Fruit fly (Drosophila melanogaster): ENCODE measurements around the gene Mob2.

The Mob2 gene

DNA sequence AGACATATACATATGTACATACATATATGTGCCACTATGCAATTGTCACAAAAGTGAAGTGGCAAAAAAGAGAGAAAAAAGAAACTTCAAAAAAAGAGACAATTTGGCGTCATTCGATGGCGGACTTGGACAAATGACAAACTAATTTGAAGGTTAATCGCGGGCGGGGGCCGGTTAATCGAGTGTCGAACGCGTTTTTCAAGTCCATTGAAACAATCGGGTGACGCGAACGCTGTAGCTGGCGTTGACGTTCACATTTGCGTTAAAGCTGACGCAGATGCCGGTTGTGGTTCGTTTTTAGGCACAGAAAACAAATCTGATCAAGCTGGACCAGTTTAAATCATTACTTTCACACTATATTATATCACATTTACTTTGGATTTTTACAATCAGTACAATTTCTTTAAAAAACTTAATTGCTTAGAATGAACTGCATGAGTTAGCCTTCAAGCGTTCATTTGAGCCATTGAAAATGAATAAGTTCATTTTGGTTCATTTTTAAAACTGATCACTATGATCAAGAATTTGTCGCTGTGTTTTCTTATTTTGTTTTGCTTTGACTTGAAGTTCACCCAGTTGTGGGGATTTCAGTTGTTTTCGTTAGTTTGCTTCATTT, 28.2 kb downstream of the Mob2 start (continued):
- TF ChIP-seq CHES-1-like (GFP tag; optimal IDR thresholded peaks at IDR 0.05), result no peak
- TF ChIP-seq chn (GFP tag; optimal IDR thresholded peaks at IDR 0.05), result no peak
- no peak for TF ChIP-seq CG11723 (GFP tag; optimal IDR thresholded peaks at IDR 0.05)
- peak; percentile 5 for TF ChIP-seq CG10979 (tag; optimal IDR thresholded peaks at IDR 0.05)
- peak; percentile 40; the same call in 1 of the 3 replicates for TF ChIP-seq CG11093 (GFP tag; IDR thresholded peaks at IDR 0.05)
- no peak for TF ChIP-seq pfk (GFP tag; optimal IDR thresholded peaks at IDR 0.05)
- no peak for TF ChIP-seq CG8290 (GFP tag; optimal IDR thresholded peaks at IDR 0.05)
- TF ChIP-seq CG8290 (tag; optimal IDR thresholded peaks at IDR 0.05), result peak in 1 of 2 experiments; percentile 52
- TF ChIP-seq Myb (GFP tag; optimal IDR thresholded peaks at IDR 0.05), result peak; percentile 30
- peak; percentile 58 for TF ChIP-seq Nf-YC (tag; optimal IDR thresholded peaks at IDR 0.05)
- TF ChIP-seq CG8281 (tag; optimal IDR thresholded peaks at IDR 0.05), result peak; percentile 16
- TF ChIP-seq CG17186 (GFP tag; optimal IDR thresholded peaks at IDR 0.05), result no peak
- no peak for TF ChIP-seq slou (GFP tag; optimal IDR thresholded peaks at IDR 0.05)
- peak in 1 of 2 experiments; percentile 32 for TF ChIP-seq Eip74EF (GFP tag; optimal IDR thresholded peaks at IDR 0.05)
- no peak for TF ChIP-seq Trl (optimal IDR thresholded peaks at IDR 0.05)
- TF ChIP-seq Trl (GFP tag; optimal IDR thresholded peaks at IDR 0.05), result peak; percentile 38
- peak; percentile 1 for TF ChIP-seq CG12071 (GFP tag; optimal IDR thresholded peaks at IDR 0.05)
- TF ChIP-seq mam (GFP tag; optimal IDR thresholded peaks at IDR 0.05), result peak; percentile 45
- TF ChIP-seq MTF-1 (GFP tag; optimal IDR thresholded peaks at IDR 0.05; ENCODE audit: borderline replicate concordance), result no peak
- no peak for TF ChIP-seq Jarid2 (GFP tag; optimal IDR thresholded peaks at IDR 0.05)
- TF ChIP-seq Drgx (GFP tag; IDR thresholded peaks at IDR 0.05), result no peak
- peak; percentile 52 for TF ChIP-seq CG30403 (GFP tag; optimal IDR thresholded peaks at IDR 0.05)
- no peak for TF ChIP-seq HmgZ (tag; optimal IDR thresholded peaks at IDR 0.05)
- TF ChIP-seq CG12769 (tag; optimal IDR thresholded peaks at IDR 0.05), result peak; percentile 33
- no peak for TF ChIP-seq dan (GFP tag; IDR thresholded peaks at IDR 0.05)
- TF ChIP-seq Meics (GFP tag; optimal IDR thresholded peaks at IDR 0.05), result peak; percentile 68
- peak; percentile 68 for TF ChIP-seq dmrt99B (tag; optimal IDR thresholded peaks at IDR 0.05)
- no peak for TF ChIP-seq pan (optimal IDR thresholded peaks at IDR 0.05)
- TF ChIP-seq pan (GFP tag; optimal IDR thresholded peaks at IDR 0.05 in 1 of 2, IDR thresholded peaks at IDR 0.05 in 1 of 2), result peak in 1 of 2 experiments; percentile 6
- TF ChIP-seq CG6272 (GFP tag; IDR thresholded peaks at IDR 0.05), result no peak
- TF ChIP-seq ken (GFP tag; IDR thresholded peaks at IDR 0.05), result no peak
- TF ChIP-seq org-1 (GFP tag; optimal IDR thresholded peaks at IDR 0.05), result peak; percentile 61
- TF ChIP-seq CG3995 (GFP tag; optimal IDR thresholded peaks at IDR 0.05), result peak; percentile 0
- TF ChIP-seq sc (optimal IDR thresholded peaks at IDR 0.05), result no peak
- TF ChIP-seq sc (GFP tag; optimal IDR thresholded peaks at IDR 0.05), result no peak
- TF ChIP-seq ewg (GFP tag; optimal IDR thresholded peaks at IDR 0.05), result no peak
- peak; percentile 5 for TF ChIP-seq Xbp1 (GFP tag; optimal IDR thresholded peaks at IDR 0.05)
- TF ChIP-seq CG1832 (GFP tag; optimal IDR thresholded peaks at IDR 0.05), result no peak
- TF ChIP-seq CG31388 (GFP tag; optimal IDR thresholded peaks at IDR 0.05), result no peak
- TF ChIP-seq nmo (GFP tag; optimal IDR thresholded peaks at IDR 0.05), result peak; percentile 45
- no peak for TF ChIP-seq dmrt11E (tag; optimal IDR thresholded peaks at IDR 0.05)
- TF ChIP-seq Dek (tag; optimal IDR thresholded peaks at IDR 0.05), result no peak
- TF ChIP-seq CG10147 (GFP tag; optimal IDR thresholded peaks at IDR 0.05), result peak; percentile 23
- no peak for TF ChIP-seq CG10462 (GFP tag; optimal IDR thresholded peaks at IDR 0.05)
- TF ChIP-seq CG17361 (GFP tag; IDR thresholded peaks at IDR 0.05), result peak; percentile 68
- peak; percentile 30 for TF ChIP-seq tio (GFP tag; optimal IDR thresholded peaks at IDR 0.05)
- TF ChIP-seq CG43689 (GFP tag; IDR thresholded peaks at IDR 0.05), result no peak
- TF ChIP-seq ash1 (GFP tag; optimal IDR thresholded peaks at IDR 0.05), result no peak
- TF ChIP-seq NK7.1 (GFP tag; optimal IDR thresholded peaks at IDR 0.05), result no peak
- no peak for TF ChIP-seq CG3163 (GFP tag; optimal IDR thresholded peaks at IDR 0.05)
- TF ChIP-seq Dip2 (GFP tag; IDR thresholded peaks at IDR 0.05), result no peak

Data from whole organism, embryonic.